Worm (Caenorhabditis elegans): ENCODE data around the gene fbxa-56.

The fbxa-56 gene

DNA sequence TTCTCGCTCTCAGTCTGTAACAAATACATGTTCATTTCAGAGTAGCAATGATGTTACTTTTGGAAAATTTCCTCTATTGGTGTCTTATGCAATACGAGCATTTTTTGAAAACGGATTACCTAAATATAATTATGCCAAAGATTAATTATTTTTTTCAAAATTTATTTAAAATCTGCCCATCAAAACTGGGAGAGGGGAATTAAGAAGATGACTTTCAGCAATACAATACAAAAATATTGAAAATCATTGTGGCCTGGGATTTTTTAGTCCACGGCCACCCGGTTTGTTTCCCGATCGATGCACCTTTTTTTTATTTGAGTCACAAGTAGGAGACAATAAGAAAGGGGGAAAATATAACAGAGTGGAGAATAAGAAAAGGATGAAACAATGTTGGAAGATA, at the start of gene fbxa-56:
Gene fbxa-56 (minus strand): TSS at position 101 of the 400 bp plus-strand sequence.
- TF ChIP-seq B0261.1 (tag; optimal IDR thresholded peaks at IDR 0.05) (no peak), mes-4 (tag; optimal IDR thresholded peaks at IDR 0.05) (no peak), gei-17 (GFP tag; optimal IDR thresholded peaks at IDR 0.05) (no peak), tbx-9 (tag; optimal IDR thresholded peaks at IDR 0.05; ENCODE audit: borderline replicate concordance) (no peak), nfya-2 (GFP tag; IDR thresholded peaks at IDR 0.05) (no peak), F10E7.11 (tag; optimal IDR thresholded peaks at IDR 0.05) (no peak), nhr-120 (GFP tag; IDR thresholded peaks at IDR 0.05) (no peak)

DNA sequence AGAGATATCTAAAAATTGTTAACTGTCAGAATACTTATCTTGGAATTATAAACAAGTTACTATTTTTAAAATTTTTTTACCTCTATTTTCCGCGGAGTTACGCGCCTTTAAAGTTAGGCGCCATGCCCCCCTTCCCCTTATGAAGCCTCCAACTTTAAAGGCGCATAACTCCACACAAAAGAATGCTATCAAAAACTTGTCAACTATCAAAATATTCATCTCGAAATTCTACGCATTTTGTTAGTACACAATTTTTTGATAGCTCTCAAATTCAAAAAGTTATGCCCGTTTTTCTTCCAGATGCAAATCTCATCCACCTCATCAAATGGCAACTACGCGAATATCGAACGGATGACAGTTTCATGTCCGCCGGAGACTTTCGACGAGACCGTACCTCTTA, 45.1 kb upstream of the fbxa-56 start, which contains the start of gene tbc-10:
Gene tbc-10 (plus strand): TSS at position 301 of the 400 bp plus-strand sequence.
- TF ChIP-seq F39B2.1 (GFP tag; IDR thresholded peaks at IDR 0.05): no peak
- TF ChIP-seq mes-4 (tag; optimal IDR thresholded peaks at IDR 0.05): no peak
- no peak for TF ChIP-seq somi-1 (GFP tag; optimal IDR thresholded peaks at IDR 0.05)
- no peak for TF ChIP-seq Y53F4B.3 (GFP tag; IDR thresholded peaks at IDR 0.05)
- TF ChIP-seq hmg-20 (GFP tag; IDR thresholded peaks at IDR 0.05): no peak
- no peak for TF ChIP-seq efl-1 (GFP tag; optimal IDR thresholded peaks at IDR 0.05)
- TF ChIP-seq lin-35 (GFP tag; optimal IDR thresholded peaks at IDR 0.05): no peak
- TF ChIP-seq ZK185.1 (tag; optimal IDR thresholded peaks at IDR 0.05; ENCODE audit: poor library complexity, severe bottlenecking): no peak
- no peak for TF ChIP-seq xnd-1 (tag; optimal IDR thresholded peaks at IDR 0.05)
- TF ChIP-seq B0261.1 (tag; optimal IDR thresholded peaks at IDR 0.05): no peak
- TF ChIP-seq ekl-4 (GFP tag; IDR thresholded peaks at IDR 0.05): no peak
- no peak for TF ChIP-seq C06A6.2 (GFP tag; conservative IDR thresholded peaks at IDR 0.05)
- no peak for TF ChIP-seq attf-3 (GFP tag; conservative IDR thresholded peaks at IDR 0.05)
- TF ChIP-seq sptf-2 (GFP tag; optimal IDR thresholded peaks at IDR 0.05): no peak
- no peak for TF ChIP-seq hlh-12 (tag; optimal IDR thresholded peaks at IDR 0.05)
- TF ChIP-seq aptf-2 (GFP tag; conservative IDR thresholded peaks at IDR 0.05): no peak

DNA sequence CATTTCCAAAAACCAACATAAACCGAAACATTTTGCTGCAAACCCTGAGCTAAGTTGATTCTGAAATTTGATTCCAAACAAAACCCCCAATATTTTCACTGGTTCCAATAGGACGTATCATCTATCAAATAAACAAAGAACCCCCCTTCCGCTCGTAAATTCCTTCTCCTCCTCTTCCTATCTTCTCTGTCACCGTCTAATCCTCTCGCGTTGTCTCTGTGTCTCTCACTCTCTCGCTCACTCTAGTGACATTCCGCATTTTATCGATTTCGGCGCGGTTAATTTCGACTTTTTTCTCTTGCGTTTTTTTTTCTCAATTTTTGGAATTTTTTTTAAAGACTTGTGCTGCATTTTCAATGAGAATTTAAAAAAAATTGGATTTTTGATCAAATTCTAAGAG, 44.1 kb upstream of the fbxa-56 start:
- TF ChIP-seq nfyb-1 (GFP tag; IDR thresholded peaks at IDR 0.05) (0 out of 2 replicates have a peak, but pooled peaks have one; percentile 7), athp-1 (tag; optimal IDR thresholded peaks at IDR 0.05) (no peak), hrde-1 (tag; optimal IDR thresholded peaks at IDR 0.05; ENCODE audit: borderline replicate concordance) (no peak), cebp-2 (GFP tag; IDR thresholded peaks at IDR 0.05) (no peak), lag-1 (GFP tag; IDR thresholded peaks at IDR 0.05) (no peak), bed-1 (GFP tag; IDR thresholded peaks at IDR 0.05) (no peak), dpff-1 (tag; optimal IDR thresholded peaks at IDR 0.05) (no peak), atf-7 (tag; optimal IDR thresholded peaks at IDR 0.05) (no peak), Y67H2A.10 (GFP tag; conservative IDR thresholded peaks at IDR 0.05) (no peak), die-1 (tag; optimal IDR thresholded peaks at IDR 0.05) (no peak), pha-4 (tag; optimal IDR thresholded peaks at IDR 0.05) (no peak), lin-35 (GFP tag; optimal IDR thresholded peaks at IDR 0.05) (no peak), nhr-80 (tag; optimal IDR thresholded peaks at IDR 0.05) (no peak), Y79H2A.3 (GFP tag; conservative IDR thresholded peaks at IDR 0.05) (no peak), nhr-27 (tag; optimal IDR thresholded peaks at IDR 0.05) (no peak), repo-1 (tag; optimal IDR thresholded peaks at IDR 0.05) (no peak), ztf-3 (GFP tag; optimal IDR thresholded peaks at IDR 0.05) (no peak), hmg-1.2 (GFP tag; IDR thresholded peaks at IDR 0.05) (peak; percentile 80)
